Fruit fly (Drosophila melanogaster) whole organism, embryonic: Measurements from ENCODE around the gene CG44174.

Source experiments
- B-H2 ChIP-seq: fragments of 200-800 bp; sonication (Bioruptor generic); optimal IDR thresholded peaks from 2 replicates; lab custom pipeline; 2018; ENCODE audit warnings: missing biosample characterization, mild to moderate bottlenecking, missing genetic modification characterization
- CG10462 ChIP-seq: fragments of 200-800 bp; sonication (Bioruptor generic); optimal IDR thresholded peaks from 2 replicates; lab custom pipeline; 2016; ENCODE audit warnings: missing biosample characterization, missing genetic modification characterization
- CG12236 ChIP-seq: fragments of 200-800 bp; sonication (Bioruptor generic); optimal IDR thresholded peaks from 2 replicates; lab custom pipeline; 2016; ENCODE audit warnings: missing biosample characterization, missing genetic modification characterization
- CG14050 ChIP-seq: fragments of 200-800 bp; sonication (Bioruptor generic); IDR thresholded peaks from 3 replicates; pipeline ENCODE4 v1.3.6; 2022; ENCODE audit warnings: missing biosample characterization, missing genetic modification characterization
- CG17612 ChIP-seq: fragments of 200-800 bp; sonication (Bioruptor generic); IDR thresholded peaks from 2 replicates; pipeline ENCODE4 v1.3.6; 2022; ENCODE audit warnings: missing biosample characterization, missing genetic modification characterization
- CG17829 ChIP-seq: fragments of 200-800 bp; optimal IDR thresholded peaks from 2 replicates; lab custom pipeline; 2019; ENCODE audit warnings: missing biosample characterization, mild to moderate bottlenecking, missing genetic modification characterization, moderate library complexity
- CG18262 ChIP-seq: fragments of 200-800 bp; optimal IDR thresholded peaks from 3 replicates; lab custom pipeline; 2019; ENCODE audit warnings: missing biosample characterization, mild to moderate bottlenecking, missing genetic modification characterization, moderate library complexity
- CG1832 ChIP-seq: fragments of 200-800 bp; sonication (Bioruptor generic); optimal IDR thresholded peaks from 2 replicates; lab custom pipeline; 2017; ENCODE audit warnings: missing biosample characterization, mild to moderate bottlenecking, missing genetic modification characterization, inconsistent platforms
- CG2120 ChIP-seq: fragments of 200-800 bp; sonication (Bioruptor generic); optimal IDR thresholded peaks from 3 replicates; lab custom pipeline; 2016; ENCODE audit warnings: missing biosample characterization, missing genetic modification characterization
- CG2678 ChIP-seq: fragments of 200-800 bp; sonication (Bioruptor generic); optimal IDR thresholded peaks from 3 replicates; lab custom pipeline; 2019; ENCODE audit warnings: missing biosample characterization, mild to moderate bottlenecking, missing genetic modification characterization, moderate library complexity
- CG30020 ChIP-seq: fragments of 200-800 bp; optimal IDR thresholded peaks from 2 replicates; lab custom pipeline; 2019; ENCODE audit warnings: missing biosample characterization, mild to moderate bottlenecking, missing genetic modification characterization, moderate library complexity
- CG32767 ChIP-seq: fragments of 200-800 bp; sonication (Bioruptor generic); IDR thresholded peaks from 2 replicates; pipeline ENCODE4 v1.3.6; 2022; ENCODE audit warnings: missing biosample characterization, missing genetic modification characterization
- CG3281 ChIP-seq: fragments of 200-800 bp; sonication (Bioruptor generic); optimal IDR thresholded peaks from 3 replicates; lab custom pipeline; 2017; ENCODE audit warnings: missing biosample characterization, mild to moderate bottlenecking, missing genetic modification characterization
- CG33213 ChIP-seq: fragments of 200-800 bp; sonication (Bioruptor generic); optimal IDR thresholded peaks from 3 replicates; lab custom pipeline; 2016; ENCODE audit warnings: missing biosample characterization, missing genetic modification characterization
- CG4617 ChIP-seq: fragments of 200-800 bp; sonication (Bioruptor generic); optimal IDR thresholded peaks from 3 replicates; lab custom pipeline; 2016; ENCODE audit warnings: missing biosample characterization, missing genetic modification characterization, borderline replicate concordance
- CG6689 ChIP-seq: fragments of 200-800 bp; sonication (Bioruptor generic); IDR thresholded peaks from 2 replicates; pipeline ENCODE4 v1.3.6; 2022; ENCODE audit warnings: missing biosample characterization, missing genetic modification characterization
- CG6765 ChIP-seq: fragments of 200-800 bp; sonication (Bioruptor generic); optimal IDR thresholded peaks from 3 replicates; lab custom pipeline; 2017; ENCODE audit warnings: missing biosample characterization, mild to moderate bottlenecking, missing genetic modification characterization
- CG6854 ChIP-seq: fragments of 200-800 bp; sonication (Bioruptor generic); optimal IDR thresholded peaks from 3 replicates; lab custom pipeline; 2017; ENCODE audit warnings: missing biosample characterization, mild to moderate bottlenecking, missing genetic modification characterization
- CG8478 ChIP-seq: fragments of >200 bp; optimal IDR thresholded peaks from 2 replicates; lab custom pipeline; 2018
- CG8944 ChIP-seq: fragments of 200-800 bp; sonication (Bioruptor generic); optimal IDR thresholded peaks from 3 replicates; lab custom pipeline; 2016; ENCODE audit warnings: missing biosample characterization, missing genetic modification characterization
- CTCF ChIP-seq: fragments of 200-800 bp; sonication (Bioruptor generic); optimal IDR thresholded peaks from 2 replicates; lab custom pipeline; 2017; ENCODE audit warnings: missing biosample characterization, mild to moderate bottlenecking, missing genetic modification characterization, moderate library complexity
- CkIIα-i1 ChIP-seq: fragments of 200-800 bp; sonication (Bioruptor generic); IDR thresholded peaks from 2 replicates; pipeline ENCODE4 v1.3.6; 2022; ENCODE audit warnings: missing biosample characterization, missing genetic modification characterization
- D19B ChIP-seq: fragments of 200-800 bp; sonication (Bioruptor generic); optimal IDR thresholded peaks from 2 replicates; lab custom pipeline; 2017; ENCODE audit warnings: missing biosample characterization, mild to moderate bottlenecking, missing genetic modification characterization
- Dbx ChIP-seq: fragments of 200-800 bp; sonication (Bioruptor generic); IDR thresholded peaks from 3 replicates; pipeline ENCODE4 v1.3.6; 2022; ENCODE audit warnings: missing biosample characterization, missing genetic modification characterization
- Dfd ChIP-seq, 2 experiments: fragments of >200 bp; optimal IDR thresholded peaks; 2 replicates each; lab custom pipeline; 2017; ENCODE audit warnings: missing biosample characterization in 2 of 2, missing genetic modification characterization in 2 of 2
- Dip2 ChIP-seq: fragments of 200-800 bp; sonication (Bioruptor generic); IDR thresholded peaks from 2 replicates; pipeline ENCODE4 v1.3.6; 2022; ENCODE audit warnings: missing biosample characterization, missing genetic modification characterization
- Doc2 ChIP-seq: fragments of 200-800 bp; sonication (Bioruptor generic); IDR thresholded peaks from 2 replicates; pipeline ENCODE4 v1.3.6; 2022; ENCODE audit warnings: missing biosample characterization, missing genetic modification characterization
- HLH54F ChIP-seq: fragments of 200-800 bp; sonication (Bioruptor generic); optimal IDR thresholded peaks from 3 replicates; lab custom pipeline; 2016; ENCODE audit warnings: missing biosample characterization, missing genetic modification characterization
- Hey ChIP-seq: fragments of 200-800 bp; sonication (Bioruptor generic); optimal IDR thresholded peaks from 3 replicates; lab custom pipeline; 2018; ENCODE audit warnings: missing biosample characterization, mild to moderate bottlenecking, missing genetic modification characterization
- Hsf ChIP-seq: fragments of 200-800 bp; sonication (Bioruptor generic); optimal IDR thresholded peaks from 3 replicates; lab custom pipeline; 2016; ENCODE audit warnings: missing biosample characterization, missing genetic modification characterization
- Kr ChIP-seq: fragments of 200-800 bp; sonication (Bioruptor generic); optimal IDR thresholded peaks from 2 replicates; lab custom pipeline; 2017; ENCODE audit warnings: missing biosample characterization, mild to moderate bottlenecking, missing genetic modification characterization
- Mrtf ChIP-seq: fragments of 200-800 bp; sonication (Bioruptor generic); IDR thresholded peaks from 3 replicates; pipeline ENCODE4 v1.3.6; 2022; ENCODE audit warnings: missing biosample characterization, missing genetic modification characterization
- Nf-YA ChIP-seq: fragments of 200-800 bp; sonication (Bioruptor generic); IDR thresholded peaks from 2 replicates; pipeline ENCODE4 v1.3.6; 2022; ENCODE audit warnings: missing biosample characterization, missing genetic modification characterization
- Optix ChIP-seq: fragments of 200-800 bp; sonication (Bioruptor generic); IDR thresholded peaks from 3 replicates; pipeline ENCODE4 v1.3.6; 2022; ENCODE audit warnings: missing biosample characterization, missing genetic modification characterization
- Rx ChIP-seq: fragments of 200-800 bp; sonication (Bioruptor generic); IDR thresholded peaks from 2 replicates; pipeline ENCODE4 v1.3.6; 2022; ENCODE audit warnings: missing biosample characterization, missing genetic modification characterization
- Sox100B ChIP-seq: fragments of 200-800 bp; sonication (Bioruptor generic); optimal IDR thresholded peaks from 3 replicates; lab custom pipeline; 2018; ENCODE audit warnings: missing biosample characterization, mild to moderate bottlenecking, missing genetic modification characterization
- br ChIP-seq: fragments of >200 bp; optimal IDR thresholded peaks from 2 replicates; lab custom pipeline; 2017
- cad ChIP-seq: fragments of >200 bp; optimal IDR thresholded peaks from 2 replicates; lab custom pipeline; 2017; ENCODE audit warnings: missing biosample characterization, missing genetic modification characterization
- caup ChIP-seq: fragments of 200-800 bp; sonication (Bioruptor generic); optimal IDR thresholded peaks from 3 replicates; lab custom pipeline; 2017; ENCODE audit warnings: missing biosample characterization, mild to moderate bottlenecking, missing genetic modification characterization, moderate library complexity; ENCODE audit not compliant: severe bottlenecking
- chm ChIP-seq: fragments of 200-800 bp; sonication (Bioruptor generic); IDR thresholded peaks from 2 replicates; pipeline ENCODE4 v1.3.6; 2022; ENCODE audit warnings: missing biosample characterization, missing genetic modification characterization
- crol ChIP-seq: fragments of 200-800 bp; sonication (Bioruptor generic); IDR thresholded peaks from 2 replicates; pipeline ENCODE4 v1.3.6; 2022; ENCODE audit warnings: missing biosample characterization, missing genetic modification characterization
- dm ChIP-seq: fragments of 200-800 bp; sonication (Bioruptor generic); optimal IDR thresholded peaks from 3 replicates; lab custom pipeline; 2016; ENCODE audit warnings: missing biosample characterization, missing genetic modification characterization
- gem ChIP-seq: fragments of 200-800 bp; sonication (Bioruptor generic); optimal IDR thresholded peaks from 2 replicates; lab custom pipeline; 2019; ENCODE audit warnings: missing biosample characterization, mild to moderate bottlenecking, missing genetic modification characterization, moderate library complexity
- hbn ChIP-seq: fragments of 200-800 bp; sonication (Bioruptor generic); IDR thresholded peaks from 2 replicates; pipeline ENCODE4 v1.3.6; 2022; ENCODE audit warnings: missing biosample characterization, missing genetic modification characterization; ENCODE audit not compliant: partially characterized antibody
- org-1 ChIP-seq: fragments of 200-800 bp; sonication (Bioruptor generic); optimal IDR thresholded peaks from 2 replicates; lab custom pipeline; 2017; ENCODE audit warnings: missing biosample characterization, missing genetic modification characterization
- prd ChIP-seq, 3 experiments: fragments of >200 bp in 2 of 3; fragments of 200-800 bp in 1 of 3; sonication (Bioruptor generic) in 1 of 3; optimal IDR thresholded peaks in 2 of 3; IDR thresholded peaks in 1 of 3; 2 replicates in 2 of 3; 3 replicates in 1 of 3; pipeline versions ENCODE4 v1.3.6 to Lab custom; 2017 to 2022; ENCODE audit warnings: missing biosample characterization in 1 of 3, missing genetic modification characterization in 1 of 3
- psq ChIP-seq: fragments of 200-800 bp; sonication (Bioruptor generic); optimal IDR thresholded peaks from 2 replicates; lab custom pipeline; 2017; ENCODE audit warnings: missing biosample characterization, missing genetic modification characterization
- run ChIP-seq: fragments of 200-800 bp; sonication (Bioruptor generic); optimal IDR thresholded peaks from 3 replicates; lab custom pipeline; 2018; ENCODE audit warnings: missing biosample characterization, mild to moderate bottlenecking, missing genetic modification characterization
- sim ChIP-seq: fragments of 200-800 bp; sonication (Bioruptor generic); IDR thresholded peaks from 2 replicates; pipeline ENCODE4 v1.3.6; 2022; ENCODE audit warnings: missing biosample characterization, missing genetic modification characterization
- sqz ChIP-seq: fragments of 200-800 bp; sonication (Bioruptor generic); optimal IDR thresholded peaks from 3 replicates; lab custom pipeline; 2018; ENCODE audit warnings: missing biosample characterization, mild to moderate bottlenecking, missing genetic modification characterization
- tgo ChIP-seq: fragments of 200-800 bp; sonication (Bioruptor generic); IDR thresholded peaks from 3 replicates; pipeline ENCODE4 v1.3.6; 2022; ENCODE audit warnings: missing biosample characterization, missing genetic modification characterization
- usp ChIP-seq: fragments of >200 bp; optimal IDR thresholded peaks from 2 replicates; lab custom pipeline; 2017; ENCODE audit warnings: missing biosample characterization, missing genetic modification characterization

Gene CG44174

DNA sequence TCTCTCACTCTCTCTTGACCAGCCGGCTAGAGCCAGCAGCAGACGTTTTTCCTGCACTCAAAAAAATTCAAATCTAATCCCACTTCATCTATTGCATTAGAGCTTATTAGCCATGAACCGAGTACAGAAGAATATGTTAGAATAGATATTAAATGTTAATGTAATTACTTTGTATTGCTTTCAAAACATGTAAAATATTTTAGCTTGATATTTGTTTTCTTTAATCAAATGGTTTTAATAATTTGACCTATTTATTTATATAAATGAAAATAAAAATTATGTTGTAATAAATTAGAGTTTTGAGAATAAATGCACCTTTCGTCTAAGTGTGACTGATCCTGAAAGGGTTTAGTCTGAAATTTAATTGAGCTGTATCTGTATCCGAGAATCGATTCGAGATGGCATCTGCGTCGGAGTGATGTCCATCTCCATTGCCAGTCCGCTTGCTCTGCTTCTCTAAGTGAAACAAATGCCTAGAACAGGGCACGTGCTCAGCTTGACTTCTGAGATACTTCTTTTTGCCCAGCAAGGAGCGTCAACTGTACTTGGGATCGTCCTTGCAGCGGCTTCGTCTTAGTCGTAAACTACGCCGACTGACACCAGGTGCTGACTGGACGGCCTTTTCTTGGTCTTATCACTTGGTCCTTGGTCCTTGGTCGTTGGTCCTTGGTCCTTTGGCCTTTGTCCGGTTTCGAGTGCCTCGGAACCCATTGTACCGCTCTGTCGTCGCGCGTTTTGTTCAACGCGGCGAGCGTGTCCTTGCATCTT lies 43.0 kb upstream of the CG44174 start (continued):
- TF ChIP-seq CG3281 (GFP tag; lab: Kevin White, UChicago) (no peak), Nf-YA (GFP tag; lab: Robert Waterston, UW) (no peak), CG18262 (peak; percentile 38), Hsf (GFP tag; lab: Kevin White, UChicago) (no peak), CG6854 (GFP tag; lab: Kevin White, UChicago) (no peak), gem (peak; percentile 4), CG17829 (peak; percentile 22), CG10462 (GFP tag; lab: Kevin White, UChicago) (no peak), chm (no peak), CG14050 (no peak), HLH54F (GFP tag; lab: Kevin White, UChicago) (no peak), Kr (GFP tag; lab: Kevin White, UChicago) (peak; percentile 31), CG2678 (tag; lab: Kevin White, UChicago) (no peak), CG33213 (GFP tag; lab: Kevin White, UChicago) (no peak), hbn (no peak), cad (GFP tag; lab: Kevin White, UChicago) (peak; percentile 32), dm (GFP tag; lab: Kevin White, UChicago) (no peak), CG4617 (GFP tag; lab: Kevin White, UChicago) (no peak), CG12236 (GFP tag; lab: Kevin White, UChicago) (no peak), sim (GFP tag; lab: Robert Waterston, UW) (no peak), Doc2 (GFP tag; lab: Robert Waterston, UW) (no peak), Optix (no peak), B-H2 (GFP tag; lab: Kevin White, UChicago) (no peak), Hey (tag; lab: Kevin White, UChicago) (no peak), CG17612 (GFP tag; lab: Robert Waterston, UW) (no peak), Dfd (GFP tag; optimal IDR thresholded peaks at IDR 0.05; lab: Kevin White, UChicago) (no peak), CG1832 (GFP tag; lab: Kevin White, UChicago) (no peak), Dip2 (no peak), D19B (no peak), CG2120 (GFP tag; lab: Kevin White, UChicago) (no peak), Sox100B (no peak), tgo (no peak), psq (GFP tag; lab: Kevin White, UChicago) (no peak), sqz (no peak), CTCF (GFP tag; lab: Kevin White, UChicago) (no peak), crol (GFP tag; lab: Robert Waterston, UW) (no peak), caup (GFP tag; lab: Kevin White, UChicago) (no peak), CG8478 (no peak), Rx (no peak), CG32767 (GFP tag; lab: Robert Waterston, UW) (no peak), CG8944 (GFP tag; lab: Kevin White, UChicago) (no peak), Mrtf (GFP tag; lab: Robert Waterston, UW) (no peak), br (lab: Kevin White, UChicago) (no peak), CG30020 (tag; lab: Kevin White, UChicago) (no peak), Dbx (GFP tag; lab: Robert Waterston, UW) (no peak), run (tag; lab: Kevin White, UChicago) (no peak), usp (GFP tag; lab: Kevin White, UChicago) (no peak), CG6689 (no peak), prd (optimal IDR thresholded peaks at IDR 0.05; lab: Kevin White, UChicago) (no peak), prd (GFP tag; IDR thresholded peaks at IDR 0.05; lab: Robert Waterston, UW) (no peak; the same call in 2 of the 3 replicates), CkIIα-i1 (GFP tag; lab: Robert Waterston, UW) (no peak), org-1 (GFP tag; lab: Kevin White, UChicago) (no peak), CG6765 (GFP tag; lab: Kevin White, UChicago) (no peak)
